Fruit fly (Drosophila melanogaster): ENCODE measurements around the gene idc.

- no peak for TF ChIP-seq psq (optimal IDR thresholded peaks at IDR 0.05)
- no peak for TF ChIP-seq ttk (optimal IDR thresholded peaks at IDR 0.05)
- TF ChIP-seq insv (optimal IDR thresholded peaks at IDR 0.05), result no peak
Measured at dm6 chr3R:20013404-20013922, 18.2 kb upstream of the idc start, which contains the start of the genes CG17190 and CG4836.

All from Kc167 (cell line).